Worm (Caenorhabditis elegans): ENCODE data around the gene C31B8.9.

- TF ChIP-seq ceh-28 (tag; optimal IDR thresholded peaks at IDR 0.05), result no peak
- TF ChIP-seq unc-39 (tag; optimal IDR thresholded peaks at IDR 0.05), result no peak
- TF ChIP-seq lin-15B (tag; optimal IDR thresholded peaks at IDR 0.05), result no peak
- TF ChIP-seq ama-1 (optimal IDR thresholded peaks at IDR 0.05), result no peak
- no peak for TF ChIP-seq ceh-82 (tag; optimal IDR thresholded peaks at IDR 0.05)
- no peak for TF ChIP-seq nhr-25 (tag; optimal IDR thresholded peaks at IDR 0.05)
- TF ChIP-seq jun-1 (tag; optimal IDR thresholded peaks at IDR 0.05), result no peak
- no peak for TF ChIP-seq nhr-237 (tag; optimal IDR thresholded peaks at IDR 0.05)
- TF ChIP-seq egl-27 (tag; optimal IDR thresholded peaks at IDR 0.05), result no peak
Observed at ce11 chrV:2958202-2958601, 45.4 kb upstream of the C31B8.9 start, which contains the start of gene srw-142.

Measured in whole organism, L3 larva.